Fruit fly (Drosophila melanogaster): Measurements from ENCODE around the gene Ziz.

Gene Ziz

dm6 chr2L:7522737-7523136 lies 26.6 kb upstream of the Ziz start:
- TF ChIP-seq Dip2 (GFP tag; IDR thresholded peaks at IDR 0.05) = no peak
- no peak for TF ChIP-seq CG1647 (GFP tag; optimal IDR thresholded peaks at IDR 0.05)
- TF ChIP-seq Dbx (GFP tag; IDR thresholded peaks at IDR 0.05) = no peak
- 0 out of 2 replicates have a peak, but pooled peaks have one; percentile 13 for TF ChIP-seq CG31441 (GFP tag; IDR thresholded peaks at IDR 0.05)
- no peak for TF ChIP-seq CG1233 (GFP tag; optimal IDR thresholded peaks at IDR 0.05)
- no peak for TF ChIP-seq hth (optimal IDR thresholded peaks at IDR 0.05)
- TF ChIP-seq CG6813 (GFP tag; optimal IDR thresholded peaks at IDR 0.05) = no peak
- no peak for TF ChIP-seq CG13624 (GFP tag; optimal IDR thresholded peaks at IDR 0.05)
- no peak for TF ChIP-seq CG34422 (GFP tag; IDR thresholded peaks at IDR 0.05)
- TF ChIP-seq trh (GFP tag; optimal IDR thresholded peaks at IDR 0.05) = no peak
- TF ChIP-seq grn (GFP tag; optimal IDR thresholded peaks at IDR 0.05) = peak; percentile 68
- TF ChIP-seq CG1603 (tag; optimal IDR thresholded peaks at IDR 0.05) = peak; percentile 23
- TF ChIP-seq pho (GFP tag; optimal IDR thresholded peaks at IDR 0.05) = no peak
- no peak for TF ChIP-seq CG4424 (GFP tag; optimal IDR thresholded peaks at IDR 0.05)
- TF ChIP-seq gsb (GFP tag; IDR thresholded peaks at IDR 0.05) = no peak
- no peak for TF ChIP-seq ab (GFP tag; optimal IDR thresholded peaks at IDR 0.05)
- peak; percentile 34 for TF ChIP-seq row (GFP tag; IDR thresholded peaks at IDR 0.05)
- no peak for TF ChIP-seq CG7928 (GFP tag; optimal IDR thresholded peaks at IDR 0.05)
- TF ChIP-seq cad (GFP tag; optimal IDR thresholded peaks at IDR 0.05) = no peak
- TF ChIP-seq D19A (tag; optimal IDR thresholded peaks at IDR 0.05) = peak; percentile 80
- no peak for TF ChIP-seq sc (optimal IDR thresholded peaks at IDR 0.05)
- no peak for TF ChIP-seq sc (GFP tag; optimal IDR thresholded peaks at IDR 0.05)
- no peak for TF ChIP-seq zen2 (GFP tag; IDR thresholded peaks at IDR 0.05; ENCODE audit: partially characterized antibody)
- no peak for TF ChIP-seq stwl (tag; optimal IDR thresholded peaks at IDR 0.05)
- no peak for TF ChIP-seq CG3847 (GFP tag; IDR thresholded peaks at IDR 0.05)
- TF ChIP-seq sens (GFP tag) = peak; percentile 79
- no peak for TF ChIP-seq twi (tag; optimal IDR thresholded peaks at IDR 0.05)
- TF ChIP-seq jigr1 (GFP tag; IDR thresholded peaks at IDR 0.05) = no peak
- no peak for TF ChIP-seq CG3281 (GFP tag; optimal IDR thresholded peaks at IDR 0.05)
- TF ChIP-seq CG12219 (GFP tag; optimal IDR thresholded peaks at IDR 0.05) = no peak
- TF ChIP-seq knrl (GFP tag; IDR thresholded peaks at IDR 0.05; ENCODE audit: partially characterized antibody) = no peak
- TF ChIP-seq Ptx1 (GFP tag; IDR thresholded peaks at IDR 0.05) = 0 out of 2 replicates have a peak, but pooled peaks have one; percentile 15
- TF ChIP-seq CG4282 (GFP tag; optimal IDR thresholded peaks at IDR 0.05) = no peak
- peak; percentile 6 for TF ChIP-seq dmrt99B (tag; optimal IDR thresholded peaks at IDR 0.05)
- TF ChIP-seq pan (optimal IDR thresholded peaks at IDR 0.05) = no peak
- peak in 1 of 2 experiments; percentile 17 for TF ChIP-seq pan (GFP tag; optimal IDR thresholded peaks at IDR 0.05 in 1 of 2, IDR thresholded peaks at IDR 0.05 in 1 of 2)
- TF ChIP-seq Scr (GFP tag; IDR thresholded peaks at IDR 0.05; ENCODE audit: partially characterized antibody) = no peak
- TF ChIP-seq dimm (GFP tag; IDR thresholded peaks at IDR 0.05) = no peak
- TF ChIP-seq Optix (GFP tag; IDR thresholded peaks at IDR 0.05) = 0 out of 3 replicates have a peak, but pooled peaks have one; percentile 15
- no peak for TF ChIP-seq Mrtf (GFP tag; IDR thresholded peaks at IDR 0.05)
- TF ChIP-seq CG2678 (tag; optimal IDR thresholded peaks at IDR 0.05) = peak; percentile 19
- TF ChIP-seq CG17829 (tag; optimal IDR thresholded peaks at IDR 0.05) = no peak
- TF ChIP-seq chinmo (GFP tag; IDR thresholded peaks at IDR 0.05; ENCODE audit: partially characterized antibody) = no peak
- peak; percentile 31 for TF ChIP-seq Sox102F (GFP tag; optimal IDR thresholded peaks at IDR 0.05)
- TF ChIP-seq Gug (GFP tag; IDR thresholded peaks at IDR 0.05) = no peak
- TF ChIP-seq fd96Cb (tag; optimal IDR thresholded peaks at IDR 0.05) = peak; percentile 24
- TF ChIP-seq chif (GFP tag; optimal IDR thresholded peaks at IDR 0.05) = peak in 1 of 2 experiments; percentile 6
- no peak for TF ChIP-seq ERR (GFP tag; optimal IDR thresholded peaks at IDR 0.05)
- TF ChIP-seq CG7372 (GFP tag; IDR thresholded peaks at IDR 0.05) = peak; percentile 76
- no peak for TF ChIP-seq tio (GFP tag; optimal IDR thresholded peaks at IDR 0.05)
- no peak for TF ChIP-seq CG1602 (GFP tag; optimal IDR thresholded peaks at IDR 0.05)
- TF ChIP-seq D19B (GFP tag; optimal IDR thresholded peaks at IDR 0.05) = peak; percentile 13
- TF ChIP-seq CG11504 (tag; optimal IDR thresholded peaks at IDR 0.05) = peak; percentile 3

Data from whole organism, embryonic.